Worm (Caenorhabditis elegans) whole organism, late embryonic: ENCODE data around the gene ZK1010.10.

ENCODE experiments used
- T23F11.4 ChIP-seq: fragments of 200-800 bp; sonication (Bioruptor generic); optimal IDR thresholded peaks from 2 replicates; lab custom pipeline; 2018; ENCODE audit warnings: mild to moderate bottlenecking, missing genetic modification characterization, missing compliant biosample characterization
- pat-9 ChIP-seq: fragments of 200-800 bp; sonication (Bioruptor generic); optimal IDR thresholded peaks from 2 replicates; lab custom pipeline; 2018; ENCODE audit warnings: mild to moderate bottlenecking, missing genetic modification characterization, moderate library complexity, missing compliant biosample characterization

DNA sequence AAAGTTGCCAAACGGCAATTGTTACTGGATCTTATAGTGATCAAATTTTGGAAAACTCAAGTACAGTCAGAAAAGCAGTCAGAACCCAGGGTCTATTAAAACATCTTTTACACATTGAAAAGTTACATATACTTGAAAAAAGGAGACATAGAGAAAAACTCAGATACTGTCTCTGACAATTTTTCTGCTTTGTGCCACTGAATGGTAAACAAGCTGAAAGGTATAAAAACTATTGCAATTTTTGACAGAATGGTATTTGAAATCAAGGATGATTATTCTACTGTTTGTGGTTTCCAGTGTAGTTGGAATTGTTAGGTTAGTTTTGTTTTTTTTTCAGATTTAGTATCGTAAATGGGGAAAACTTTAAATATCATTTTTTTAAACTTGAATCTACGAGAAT is 18.6 kb downstream of the ZK1010.10 start, which contains the start of gene cyp-13A11:
- no peak for TF ChIP-seq pat-9 (tag; lab: Kevin White, UChicago)
- TF ChIP-seq T23F11.4: no peak
